Worm (Caenorhabditis elegans): Measurements from ENCODE around the gene dpy-22.

dpy-22 gene

ce11 chrX:9822173-9822572 lies at the start of gene dpy-22:
dpy-22 (minus strand) TSS chrX:9822273.
- no peak for TF ChIP-seq tbx-8 (GFP tag; optimal IDR thresholded peaks at IDR 0.05)
- no peak for TF ChIP-seq hlh-1 (tag; optimal IDR thresholded peaks at IDR 0.05)
- TF ChIP-seq nhr-76 (tag; optimal IDR thresholded peaks at IDR 0.05) = no peak
- no peak for TF ChIP-seq ces-1 (GFP tag; optimal IDR thresholded peaks at IDR 0.05)
- TF ChIP-seq sptf-1 (tag; optimal IDR thresholded peaks at IDR 0.05) = no peak
- no peak for TF ChIP-seq flh-1 (GFP tag; optimal IDR thresholded peaks at IDR 0.05)

ce11 chrX:9869522-9869921 lies 47.4 kb upstream of the dpy-22 start, which contains the start of gene R07B1.13:
R07B1.13 (plus strand) TSS chrX:9869822.
- TF ChIP-seq lsy-2 (tag; optimal IDR thresholded peaks at IDR 0.05) (no peak), unc-39 (tag; optimal IDR thresholded peaks at IDR 0.05) (no peak), sptf-1 (tag; optimal IDR thresholded peaks at IDR 0.05) (no peak), bed-3 (GFP tag; optimal IDR thresholded peaks at IDR 0.05) (no peak), nhr-2 (tag; optimal IDR thresholded peaks at IDR 0.05) (no peak), zip-8 (tag; optimal IDR thresholded peaks at IDR 0.05) (no peak)

ce11 chrX:9868820-9869219 lies 46.7 kb upstream of the dpy-22 start, which contains the start of gene R07B1.7:
R07B1.7 (plus strand) TSS chrX:9869120.
- TF ChIP-seq ceh-43 (GFP tag; optimal IDR thresholded peaks at IDR 0.05) = no peak
- no peak for TF ChIP-seq sptf-1 (tag; optimal IDR thresholded peaks at IDR 0.05)
- TF ChIP-seq lin-13 (tag; optimal IDR thresholded peaks at IDR 0.05) = no peak
- no peak for TF ChIP-seq tbx-8 (GFP tag; optimal IDR thresholded peaks at IDR 0.05)
- TF ChIP-seq blmp-1 (tag; optimal IDR thresholded peaks at IDR 0.05) = no peak
- no peak for TF ChIP-seq zip-8 (tag; optimal IDR thresholded peaks at IDR 0.05)
- TF ChIP-seq snpc-4 (tag; optimal IDR thresholded peaks at IDR 0.05) = no peak
- TF ChIP-seq sem-2 (GFP tag; optimal IDR thresholded peaks at IDR 0.05) = no peak
- TF ChIP-seq mls-2 (tag; optimal IDR thresholded peaks at IDR 0.05) = no peak
- no peak for TF ChIP-seq flh-1 (GFP tag; optimal IDR thresholded peaks at IDR 0.05)
- TF ChIP-seq hlh-1 (tag; optimal IDR thresholded peaks at IDR 0.05) = no peak
- TF ChIP-seq nhr-76 (tag; optimal IDR thresholded peaks at IDR 0.05) = no peak
- TF ChIP-seq nhr-28 (tag; optimal IDR thresholded peaks at IDR 0.05) = no peak
- TF ChIP-seq nhr-2 (tag; optimal IDR thresholded peaks at IDR 0.05) = no peak
- TF ChIP-seq unc-120 (tag; optimal IDR thresholded peaks at IDR 0.05; ENCODE audit: poor library complexity, severe bottlenecking) = no peak
- no peak for TF ChIP-seq cnd-1 (tag; optimal IDR thresholded peaks at IDR 0.05)
- TF ChIP-seq lsy-2 (tag; optimal IDR thresholded peaks at IDR 0.05) = no peak
- no peak for TF ChIP-seq mep-1 (tag; optimal IDR thresholded peaks at IDR 0.05)
- no peak for TF ChIP-seq drap-1 (GFP tag; optimal IDR thresholded peaks at IDR 0.05)

- TF ChIP-seq lin-13 (tag; optimal IDR thresholded peaks at IDR 0.05) = no peak
Measured at ce11 chrX:9866355-9866754, 44.3 kb upstream of the dpy-22 start, which contains the start of gene R07B1.6. R07B1.6 (plus strand) TSS chrX:9866655.

- TF ChIP-seq drap-1 (GFP tag; optimal IDR thresholded peaks at IDR 0.05) (no peak), ham-2 (GFP tag; optimal IDR thresholded peaks at IDR 0.05) (no peak), ztf-11 (tag; optimal IDR thresholded peaks at IDR 0.05) (no peak), ceh-83 (GFP tag; optimal IDR thresholded peaks at IDR 0.05) (no peak), nhr-76 (tag; optimal IDR thresholded peaks at IDR 0.05) (no peak), nhr-237 (tag; optimal IDR thresholded peaks at IDR 0.05) (no peak), sptf-1 (tag; optimal IDR thresholded peaks at IDR 0.05) (no peak), sem-2 (GFP tag; optimal IDR thresholded peaks at IDR 0.05) (no peak), ceh-39 (tag; optimal IDR thresholded peaks at IDR 0.05) (no peak), mab-5 (tag; optimal IDR thresholded peaks at IDR 0.05) (no peak), ces-1 (GFP tag; optimal IDR thresholded peaks at IDR 0.05) (no peak)
Measured at ce11 chrX:9862916-9863624, 41.0 kb upstream of the dpy-22 start, which contains the start of the genes gst-36 and R07B1.5. gst-36 (minus strand) TSS chrX:9862960. R07B1.5 (plus strand) TSS chrX:9863580.

- TF ChIP-seq ces-1 (GFP tag; optimal IDR thresholded peaks at IDR 0.05) (no peak), tbx-8 (GFP tag; optimal IDR thresholded peaks at IDR 0.05) (no peak), nhr-12 (tag; optimal IDR thresholded peaks at IDR 0.05) (no peak), ceh-43 (GFP tag; optimal IDR thresholded peaks at IDR 0.05) (no peak), ztf-11 (tag; optimal IDR thresholded peaks at IDR 0.05) (no peak), mls-2 (tag; optimal IDR thresholded peaks at IDR 0.05) (no peak), pha-4 (tag; optimal IDR thresholded peaks at IDR 0.05) (no peak), elt-3 (tag; optimal IDR thresholded peaks at IDR 0.05) (no peak), unc-62 (GFP tag; optimal IDR thresholded peaks at IDR 0.05) (no peak), mab-5 (tag; optimal IDR thresholded peaks at IDR 0.05) (no peak), sptf-1 (tag; optimal IDR thresholded peaks at IDR 0.05) (no peak), ham-2 (GFP tag; optimal IDR thresholded peaks at IDR 0.05) (no peak), lsy-2 (tag; optimal IDR thresholded peaks at IDR 0.05) (no peak), nhr-76 (tag; optimal IDR thresholded peaks at IDR 0.05) (no peak), unc-39 (tag; optimal IDR thresholded peaks at IDR 0.05) (no peak), nhr-2 (tag; optimal IDR thresholded peaks at IDR 0.05) (no peak)
Measured at ce11 chrX:9858069-9858468, 36.0 kb upstream of the dpy-22 start, which contains the start of gene scav-5. scav-5 (plus strand) TSS chrX:9858365.

Data from whole organism, mixed stage, embryonic.